Worm (Caenorhabditis elegans) whole organism, L3 larva: ENCODE results near the gene gst-8.

Source experiments
- ZK546.5 ChIP-seq: sonication (generic microtip); optimal IDR thresholded peaks from 2 replicates; lab custom pipeline; 2017; ENCODE audit warnings: missing biosample characterization, missing genetic modification characterization
- elt-2 ChIP-seq: sonication (generic microtip); optimal IDR thresholded peaks from 2 replicates; lab custom pipeline; 2016; ENCODE audit warnings: missing genetic modification reagents, mild to moderate bottlenecking, missing genetic modification characterization, missing compliant biosample characterization
- elt-3 ChIP-seq, 3 experiments: fragments of 150-350 bp in 1 of 3; sonication (generic microtip) in 2 of 3; optimal IDR thresholded peaks; 2 replicates in 2 of 3; 4 replicates in 1 of 3; lab custom pipeline; 2014 to 2017; ENCODE audit warnings: missing biosample characterization in 3 of 3, missing genetic modification characterization in 3 of 3
- mdl-1 ChIP-seq: fragments of 150-350 bp; optimal IDR thresholded peaks from 2 replicates; lab custom pipeline; 2014; ENCODE audit warnings: missing biosample characterization, missing genetic modification characterization
- nhr-11 ChIP-seq: fragments of 150-350 bp; optimal IDR thresholded peaks from 2 replicates; lab custom pipeline; 2014; ENCODE audit warnings: missing biosample characterization, missing genetic modification characterization
- nhr-237 ChIP-seq: fragments of 150-350 bp; optimal IDR thresholded peaks from 2 replicates; lab custom pipeline; 2014; ENCODE audit warnings: missing biosample characterization, missing genetic modification characterization
- nhr-28 ChIP-seq: fragments of 150-350 bp; optimal IDR thresholded peaks from 2 replicates; lab custom pipeline; 2014; ENCODE audit warnings: missing biosample characterization, missing genetic modification characterization
- snpc-4 ChIP-seq: fragments of 150-350 bp; optimal IDR thresholded peaks from 2 replicates; lab custom pipeline; 2014; ENCODE audit warnings: missing biosample characterization, missing genetic modification characterization

DNA sequence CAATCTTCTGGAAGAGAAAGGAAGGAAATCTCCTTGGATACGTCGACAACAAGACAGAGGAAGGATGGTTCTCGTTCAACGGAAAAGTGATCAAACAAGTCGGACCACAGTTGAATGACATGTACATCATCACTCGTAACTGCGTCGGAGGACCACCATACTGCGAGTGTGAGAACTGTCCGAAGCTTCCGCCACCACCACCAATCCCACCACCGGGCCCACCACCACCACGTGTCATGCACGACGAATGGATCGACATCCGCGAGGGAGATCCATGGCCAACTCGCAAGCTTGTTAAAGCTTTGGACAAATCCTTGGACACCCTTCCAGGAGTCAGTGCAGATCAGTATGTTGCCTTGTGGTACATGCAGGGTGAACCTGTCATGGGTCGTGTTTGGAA is 47.8 kb downstream of the gst-8 start:
- TF ChIP-seq nhr-237 (tag; lab: Kevin White, UChicago) (no peak), nhr-28 (tag; lab: Kevin White, UChicago) (no peak), snpc-4 (tag; lab: Kevin White, UChicago) (no peak), ZK546.5 (no peak), elt-3 (tag; optimal IDR thresholded peaks at IDR 0.05; lab: Kevin White, UChicago) (no peak), mdl-1 (tag; lab: Kevin White, UChicago) (no peak), nhr-11 (tag; lab: Kevin White, UChicago) (no peak), elt-2 (tag; lab: Kevin White, UChicago) (no peak)
